Fruit fly (Drosophila melanogaster): ENCODE data around the gene CG18823.

dm6 chrX:985911-986310, 4.4 kb upstream of the CG18823 start:
- TF ChIP-seq CG32006 (GFP tag; optimal IDR thresholded peaks at IDR 0.05): no peak
- TF ChIP-seq Hr39 (GFP tag; optimal IDR thresholded peaks at IDR 0.05): no peak
- no peak for TF ChIP-seq dac (GFP tag; optimal IDR thresholded peaks at IDR 0.05)
